Fruit fly (Drosophila melanogaster) whole organism, embryonic: Measurements from ENCODE around the gene hbt.

Experiments used
- B-H2 ChIP-seq: fragments of 200-800 bp; sonication (Bioruptor generic); optimal IDR thresholded peaks from 2 replicates; lab custom pipeline; 2018; ENCODE audit warnings: missing biosample characterization, mild to moderate bottlenecking, missing genetic modification characterization
- Bdp1 ChIP-seq: fragments of 200-800 bp; sonication (Bioruptor generic); optimal IDR thresholded peaks from 3 replicates; lab custom pipeline; 2016; ENCODE audit warnings: missing biosample characterization, missing genetic modification characterization
- Bgb ChIP-seq: fragments of 200-800 bp; sonication (Bioruptor generic); IDR thresholded peaks from 2 replicates; pipeline ENCODE4 v1.3.6; 2022; ENCODE audit warnings: missing biosample characterization, missing genetic modification characterization; ENCODE audit not compliant: partially characterized antibody
- CG10267 ChIP-seq: fragments of 200-800 bp; sonication (Bioruptor generic); optimal IDR thresholded peaks from 2 replicates; lab custom pipeline; 2018; ENCODE audit warnings: missing biosample characterization, mild to moderate bottlenecking, missing genetic modification characterization, moderate library complexity
- CG11093 ChIP-seq: fragments of 200-800 bp; sonication (Bioruptor generic); IDR thresholded peaks from 3 replicates; pipeline ENCODE4 v1.3.6; 2022; ENCODE audit warnings: missing biosample characterization, missing genetic modification characterization
- CG12104 ChIP-seq: fragments of 200-800 bp; sonication (Bioruptor generic); optimal IDR thresholded peaks from 3 replicates; lab custom pipeline; 2016; ENCODE audit warnings: missing biosample characterization, missing genetic modification characterization
- CG13424 ChIP-seq: fragments of 200-800 bp; sonication (Bioruptor generic); optimal IDR thresholded peaks from 2 replicates; lab custom pipeline; 2019; ENCODE audit warnings: missing biosample characterization, mild to moderate bottlenecking, missing genetic modification characterization, moderate library complexity
- CG14014 ChIP-seq: fragments of 200-800 bp; sonication (Bioruptor generic); IDR thresholded peaks from 2 replicates; pipeline ENCODE4 v1.3.6; 2022; ENCODE audit warnings: missing biosample characterization, missing genetic modification characterization
- CG15269 ChIP-seq: fragments of 200-800 bp; sonication (Bioruptor generic); optimal IDR thresholded peaks from 2 replicates; lab custom pipeline; 2018; ENCODE audit warnings: missing biosample characterization, mild to moderate bottlenecking, missing genetic modification characterization, moderate library complexity
- CG1529 ChIP-seq: fragments of 200-800 bp; sonication (Bioruptor generic); optimal IDR thresholded peaks from 3 replicates; lab custom pipeline; 2018; ENCODE audit warnings: missing biosample characterization, missing genetic modification characterization
- CG16815 ChIP-seq: fragments of 200-800 bp; sonication (Bioruptor generic); optimal IDR thresholded peaks from 3 replicates; lab custom pipeline; 2017; ENCODE audit warnings: missing biosample characterization, mild to moderate bottlenecking, missing genetic modification characterization
- CG17385 ChIP-seq: fragments of 200-800 bp; sonication (Bioruptor generic); optimal IDR thresholded peaks from 3 replicates; lab custom pipeline; 2018; ENCODE audit warnings: missing biosample characterization, mild to moderate bottlenecking, missing genetic modification characterization
- CG17829 ChIP-seq: fragments of 200-800 bp; optimal IDR thresholded peaks from 2 replicates; lab custom pipeline; 2019; ENCODE audit warnings: missing biosample characterization, mild to moderate bottlenecking, missing genetic modification characterization, moderate library complexity
- CG18476 ChIP-seq: fragments of 200-800 bp; sonication (Bioruptor generic); optimal IDR thresholded peaks from 2 replicates; lab custom pipeline; 2016; ENCODE audit warnings: missing biosample characterization, mild to moderate bottlenecking, missing genetic modification characterization
- CG18764 ChIP-seq: fragments of 200-800 bp; sonication (Bioruptor generic); optimal IDR thresholded peaks from 3 replicates; lab custom pipeline; 2016; ENCODE audit warnings: missing biosample characterization, missing genetic modification characterization
- CG2120 ChIP-seq: fragments of 200-800 bp; sonication (Bioruptor generic); optimal IDR thresholded peaks from 3 replicates; lab custom pipeline; 2016; ENCODE audit warnings: missing biosample characterization, missing genetic modification characterization
- CG32772 ChIP-seq: fragments of 200-800 bp; sonication (Bioruptor generic); IDR thresholded peaks from 2 replicates; pipeline ENCODE4 v1.3.6; 2022; ENCODE audit warnings: missing biosample characterization, missing genetic modification characterization
- CG4328 ChIP-seq: fragments of 200-800 bp; sonication (Bioruptor generic); optimal IDR thresholded peaks from 3 replicates; lab custom pipeline; 2017; ENCODE audit warnings: missing biosample characterization, missing genetic modification reagents, missing genetic modification characterization
- CG5953 ChIP-seq: fragments of 200-800 bp; sonication (Bioruptor generic); IDR thresholded peaks from 2 replicates; pipeline ENCODE4 v1.3.6; 2022; ENCODE audit warnings: missing biosample characterization, missing genetic modification characterization
- CG7745 ChIP-seq: fragments of 200-800 bp; sonication (Bioruptor generic); optimal IDR thresholded peaks from 2 replicates; lab custom pipeline; 2018; ENCODE audit warnings: missing biosample characterization, mild to moderate bottlenecking, missing genetic modification characterization, moderate library complexity
- CG8359 ChIP-seq: fragments of 200-800 bp; sonication (Bioruptor generic); optimal IDR thresholded peaks from 2 replicates; lab custom pipeline; 2017; ENCODE audit warnings: missing biosample characterization, mild to moderate bottlenecking, missing genetic modification characterization, borderline replicate concordance
- CG9817 ChIP-seq: fragments of 200-800 bp; sonication (Bioruptor generic); optimal IDR thresholded peaks from 2 replicates; lab custom pipeline; 2018; ENCODE audit warnings: missing biosample characterization, mild to moderate bottlenecking, missing genetic modification characterization, moderate library complexity
- CG9932 ChIP-seq: fragments of 200-800 bp; sonication (Bioruptor generic); IDR thresholded peaks from 2 replicates; pipeline ENCODE4 v1.3.6; 2022; ENCODE audit warnings: missing biosample characterization, missing genetic modification characterization
- Dbx ChIP-seq: fragments of 200-800 bp; sonication (Bioruptor generic); IDR thresholded peaks from 3 replicates; pipeline ENCODE4 v1.3.6; 2022; ENCODE audit warnings: missing biosample characterization, missing genetic modification characterization
- Deaf1 ChIP-seq: fragments of 200-800 bp; optimal IDR thresholded peaks from 3 replicates; lab custom pipeline; 2019; ENCODE audit warnings: missing biosample characterization, mild to moderate bottlenecking, missing genetic modification characterization, moderate library complexity
- Dfd ChIP-seq, 2 experiments: fragments of >200 bp; optimal IDR thresholded peaks; 2 replicates each; lab custom pipeline; 2017; ENCODE audit warnings: missing biosample characterization in 2 of 2, missing genetic modification characterization in 2 of 2
- Hmr ChIP-seq: fragments of 200-800 bp; sonication (Bioruptor generic); optimal IDR thresholded peaks from 3 replicates; lab custom pipeline; 2017; ENCODE audit warnings: mild to moderate bottlenecking, missing biosample characterization, missing genetic modification reagents, missing genetic modification characterization
- Hsf ChIP-seq: fragments of 200-800 bp; sonication (Bioruptor generic); optimal IDR thresholded peaks from 3 replicates; lab custom pipeline; 2016; ENCODE audit warnings: missing biosample characterization, missing genetic modification characterization
- Lim3 ChIP-seq: fragments of 200-800 bp; sonication (Bioruptor generic); IDR thresholded peaks from 2 replicates; pipeline ENCODE4 v1.3.6; 2022; ENCODE audit warnings: missing biosample characterization, missing genetic modification characterization
- NK7.1 ChIP-seq: fragments of 200-800 bp; sonication (Bioruptor generic); optimal IDR thresholded peaks from 3 replicates; lab custom pipeline; 2016; ENCODE audit warnings: missing biosample characterization, missing genetic modification characterization
- Usf ChIP-seq: fragments of 200-800 bp; sonication (Bioruptor generic); optimal IDR thresholded peaks from 2 replicates; lab custom pipeline; 2017; ENCODE audit warnings: missing genotype, missing biosample characterization, missing genetic modification characterization
- YL-1 ChIP-seq: fragments of 200-800 bp; sonication (Bioruptor generic); optimal IDR thresholded peaks from 3 replicates; lab custom pipeline; 2017; ENCODE audit warnings: missing biosample characterization, mild to moderate bottlenecking, missing genetic modification characterization
- az2 ChIP-seq: fragments of 200-800 bp; sonication (Bioruptor generic); optimal IDR thresholded peaks from 3 replicates; lab custom pipeline; 2016; ENCODE audit warnings: missing biosample characterization, missing genetic modification characterization
- crp ChIP-seq, 2 experiments: fragments of 200-800 bp; sonication (Bioruptor generic); optimal IDR thresholded peaks; 2 replicates in 1 of 2; 3 replicates in 1 of 2; lab custom pipeline; 2017; ENCODE audit warnings: missing biosample characterization in 2 of 2, missing genetic modification characterization in 2 of 2, mild to moderate bottlenecking in 1 of 2, moderate library complexity in 1 of 2
- cwo ChIP-seq: fragments of 200-800 bp; sonication (Bioruptor generic); optimal IDR thresholded peaks from 3 replicates; lab custom pipeline; 2017; ENCODE audit warnings: missing biosample characterization, missing genetic modification characterization, mild to moderate bottlenecking, moderate library complexity, missing genetic modification reagents
- dati ChIP-seq: fragments of 200-800 bp; sonication (Bioruptor generic); IDR thresholded peaks from 2 replicates; pipeline ENCODE4 v1.3.6; 2022; ENCODE audit warnings: missing biosample characterization, missing genetic modification characterization
- dysf ChIP-seq: fragments of 200-800 bp; sonication (Bioruptor generic); IDR thresholded peaks from 3 replicates; pipeline ENCODE4 v1.3.6; 2022; ENCODE audit warnings: missing biosample characterization, missing genetic modification characterization
- ewg ChIP-seq: fragments of 200-800 bp; sonication (Bioruptor generic); optimal IDR thresholded peaks from 3 replicates; lab custom pipeline; 2017; ENCODE audit warnings: mild to moderate bottlenecking, missing biosample characterization, missing genetic modification reagents, missing genetic modification characterization
- grau ChIP-seq: fragments of 200-800 bp; optimal IDR thresholded peaks from 3 replicates; lab custom pipeline; 2019; ENCODE audit warnings: missing biosample characterization, mild to moderate bottlenecking, missing genetic modification characterization, moderate library complexity
- hkb ChIP-seq, 2 experiments: fragments of 200-800 bp in 1 of 2; fragments of >200 bp in 1 of 2; sonication (Bioruptor generic) in 1 of 2; IDR thresholded peaks in 1 of 2; optimal IDR thresholded peaks in 1 of 2; 2 replicates each; pipeline versions ENCODE4 v1.3.6 to Lab custom; 2017 to 2022; ENCODE audit warnings: missing biosample characterization in 1 of 2, missing genetic modification characterization in 1 of 2
- knrl ChIP-seq: fragments of 200-800 bp; sonication (Bioruptor generic); IDR thresholded peaks from 3 replicates; pipeline ENCODE4 v1.3.6; 2022; ENCODE audit warnings: missing biosample characterization, missing genetic modification characterization; ENCODE audit not compliant: partially characterized antibody
- nmo ChIP-seq: fragments of 200-800 bp; sonication (Bioruptor generic); optimal IDR thresholded peaks from 2 replicates; lab custom pipeline; 2018; ENCODE audit warnings: missing biosample characterization, mild to moderate bottlenecking, missing genetic modification characterization, moderate library complexity
- peb ChIP-seq: fragments of 200-800 bp; sonication (Bioruptor generic); IDR thresholded peaks from 2 replicates; pipeline ENCODE4 v1.3.6; 2022; ENCODE audit warnings: missing biosample characterization, missing genetic modification characterization
- ro ChIP-seq: fragments of 200-800 bp; sonication (Bioruptor generic); IDR thresholded peaks from 2 replicates; pipeline ENCODE4 v1.3.6; 2022; ENCODE audit warnings: missing biosample characterization, missing genetic modification characterization
- ssp ChIP-seq: fragments of 200-800 bp; sonication (Bioruptor generic); IDR thresholded peaks from 2 replicates; pipeline ENCODE4 v1.3.6; 2022; ENCODE audit warnings: missing biosample characterization, missing genetic modification characterization
- stwl ChIP-seq: fragments of 200-800 bp; sonication (Bioruptor generic); optimal IDR thresholded peaks from 3 replicates; lab custom pipeline; 2018; ENCODE audit warnings: missing biosample characterization, mild to moderate bottlenecking, missing genetic modification characterization, moderate library complexity
- tna ChIP-seq: fragments of 200-800 bp; sonication (Bioruptor generic); IDR thresholded peaks from 2 replicates; pipeline ENCODE4 v1.3.6; 2022; ENCODE audit warnings: missing biosample characterization, missing genetic modification characterization; ENCODE audit not compliant: partially characterized antibody
- vnd ChIP-seq: fragments of 200-800 bp; sonication (Bioruptor generic); IDR thresholded peaks from 3 replicates; pipeline ENCODE4 v1.3.6; 2022; ENCODE audit warnings: missing biosample characterization, missing genetic modification characterization; ENCODE audit not compliant: partially characterized antibody

Gene hbt

dm6 chr2L:13366109-13366747, 35.3 kb upstream of the hbt start, which contains the start of the genes Nnp-1 and Grx3 (continued):
- TF ChIP-seq CG8359 (no peak), cwo (GFP tag; lab: Kevin White, UChicago) (peak; percentile 98), CG18764 (GFP tag; lab: Kevin White, UChicago) (peak; percentile 43), CG7745 (no peak), Bdp1 (GFP tag; lab: Kevin White, UChicago) (peak; percentile 52), Bgb (GFP tag; lab: Robert Waterston, UW) (0 out of 2 replicates have a peak, but pooled peaks have one; percentile 7), CG9817 (peak; percentile 73), CG18476 (GFP tag; lab: Kevin White, UChicago) (no peak), knrl (GFP tag; lab: Robert Waterston, UW) (peak; percentile 32; the same call in 1 of the 3 replicates), ro (GFP tag; lab: Robert Waterston, UW) (no peak), az2 (GFP tag; lab: Kevin White, UChicago) (peak; percentile 21), CG9932 (peak; percentile 71), dysf (GFP tag; lab: Robert Waterston, UW) (peak; percentile 46; the same call in 1 of the 3 replicates), B-H2 (peak; percentile 73), dati (no peak), CG32772 (peak; percentile 39), Hmr (GFP tag; lab: Kevin White, UChicago) (peak; percentile 20), CG10267 (peak; percentile 72), tna (GFP tag; lab: Robert Waterston, UW) (0 out of 2 replicates have a peak, but pooled peaks have one; percentile 12), Lim3 (GFP tag; lab: Robert Waterston, UW) (no peak), ewg (peak; percentile 24), CG17829 (tag; lab: Kevin White, UChicago) (peak; percentile 69), Dbx (GFP tag; lab: Robert Waterston, UW) (peak; percentile 16; the same call in 1 of the 3 replicates), Dfd (GFP tag; optimal IDR thresholded peaks at IDR 0.05; lab: Kevin White, UChicago) (no peak), peb (no peak), CG11093 (GFP tag; lab: Robert Waterston, UW) (no peak), ssp (GFP tag; lab: Robert Waterston, UW) (peak; percentile 86), stwl (tag; lab: Kevin White, UChicago) (peak; percentile 49), CG16815 (no peak), CG12104 (peak; percentile 60), crp (GFP tag; optimal IDR thresholded peaks at IDR 0.05; lab: Kevin White, UChicago) (peak; percentile 64 to 91), CG2120 (GFP tag; lab: Kevin White, UChicago) (peak; percentile 52), nmo (GFP tag; lab: Kevin White, UChicago) (peak; percentile 82), Hsf (GFP tag; lab: Kevin White, UChicago) (peak; percentile 7), Usf (GFP tag; lab: Kevin White, UChicago) (no peak), CG15269 (no peak), hkb (optimal IDR thresholded peaks at IDR 0.05; lab: Kevin White, UChicago) (peak; percentile 21), hkb (GFP tag; IDR thresholded peaks at IDR 0.05; lab: Robert Waterston, UW) (no peak), YL-1 (GFP tag; lab: Kevin White, UChicago) (peak; percentile 78), vnd (GFP tag; lab: Robert Waterston, UW) (no peak), CG17385 (GFP tag; lab: Kevin White, UChicago) (peak; percentile 51), CG14014 (GFP tag; lab: Robert Waterston, UW) (no peak), CG4328 (GFP tag; lab: Kevin White, UChicago) (peak; percentile 34), CG13424 (peak; percentile 80), CG5953 (GFP tag; lab: Robert Waterston, UW) (no peak), NK7.1 (no peak), Deaf1 (no peak), CG1529 (GFP tag; lab: Kevin White, UChicago) (no peak), grau (peak; percentile 75)
